Fruit fly (Drosophila melanogaster): Measurements from ENCODE around the gene Jon99Fi.

DNA sequence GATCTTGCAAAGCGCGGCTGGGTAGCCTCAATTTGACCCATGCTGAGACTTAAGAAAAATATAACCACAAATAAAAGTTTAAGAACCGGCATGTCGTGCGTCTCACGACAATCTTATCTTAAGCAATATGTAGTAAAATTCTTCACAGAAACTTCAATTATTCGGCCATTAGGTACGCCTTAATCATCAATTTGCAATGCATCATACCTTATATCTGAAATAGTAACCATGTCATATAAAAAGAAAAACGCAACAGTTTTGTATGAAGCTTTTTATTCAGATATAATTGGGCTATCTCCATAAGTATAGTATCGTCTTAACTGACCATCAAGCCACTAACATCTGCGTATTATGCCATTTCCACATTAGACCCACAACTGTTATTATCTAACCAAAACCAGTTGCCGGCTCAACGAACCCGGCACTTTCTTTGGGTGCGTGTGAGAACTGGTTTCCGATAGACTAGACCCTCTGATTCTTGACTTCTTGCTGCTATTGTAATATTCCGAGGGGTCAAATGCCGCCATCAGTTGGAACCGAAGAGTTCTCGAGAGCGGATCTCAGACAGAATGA lies 25.6 kb downstream of the Jon99Fi start, which contains the start of the genes CG31524 and CG9698:
- no peak for TF ChIP-seq CG8319 (GFP tag; optimal IDR thresholded peaks at IDR 0.05)
- no peak for TF ChIP-seq Sox102F (GFP tag; optimal IDR thresholded peaks at IDR 0.05)
- no peak for TF ChIP-seq Blimp-1 (GFP tag; optimal IDR thresholded peaks at IDR 0.05)
- no peak for TF ChIP-seq Lpt (GFP tag; optimal IDR thresholded peaks at IDR 0.05)
- no peak for TF ChIP-seq CG6808 (GFP tag; optimal IDR thresholded peaks at IDR 0.05)
- TF ChIP-seq CG16779 (tag; optimal IDR thresholded peaks at IDR 0.05) = no peak

Data from whole organism, prepupa.